Fruit fly (Drosophila melanogaster) whole organism, embryonic: ENCODE results near the gene CG10435.

Source experiments
- BEAF-32 ChIP-seq: fragments of 200-800 bp; sonication (Bioruptor generic); optimal IDR thresholded peaks from 3 replicates; lab custom pipeline; 2017; ENCODE audit warnings: missing biosample characterization, missing genetic modification characterization, mild to moderate bottlenecking, moderate library complexity, missing genetic modification reagents
- CG10462 ChIP-seq: fragments of 200-800 bp; sonication (Bioruptor generic); optimal IDR thresholded peaks from 2 replicates; lab custom pipeline; 2016; ENCODE audit warnings: missing biosample characterization, missing genetic modification characterization
- CG12391 ChIP-seq: fragments of 200-800 bp; sonication (Bioruptor generic); optimal IDR thresholded peaks from 3 replicates; lab custom pipeline; 2018; ENCODE audit warnings: missing biosample characterization, mild to moderate bottlenecking, missing genetic modification characterization, moderate library complexity
- CG12659 ChIP-seq: fragments of 200-800 bp; sonication (Bioruptor generic); optimal IDR thresholded peaks from 3 replicates; lab custom pipeline; 2017; ENCODE audit warnings: mild to moderate bottlenecking, missing biosample characterization, missing genetic modification reagents, missing genetic modification characterization
- CG12769 ChIP-seq: fragments of 200-800 bp; sonication (Bioruptor generic); optimal IDR thresholded peaks from 2 replicates; lab custom pipeline; 2019; ENCODE audit warnings: missing biosample characterization, mild to moderate bottlenecking, missing genetic modification characterization, moderate library complexity
- CG13424 ChIP-seq: fragments of 200-800 bp; sonication (Bioruptor generic); optimal IDR thresholded peaks from 2 replicates; lab custom pipeline; 2019; ENCODE audit warnings: missing biosample characterization, mild to moderate bottlenecking, missing genetic modification characterization, moderate library complexity
- CG14710 ChIP-seq: fragments of 200-800 bp; sonication (Bioruptor generic); optimal IDR thresholded peaks from 3 replicates; lab custom pipeline; 2019; ENCODE audit warnings: missing biosample characterization, mild to moderate bottlenecking, missing genetic modification characterization, moderate library complexity
- CG15514 ChIP-seq: fragments of 200-800 bp; sonication (Bioruptor generic); optimal IDR thresholded peaks from 3 replicates; lab custom pipeline; 2017; ENCODE audit warnings: missing biosample characterization, missing genetic modification characterization, mild to moderate bottlenecking, moderate library complexity, missing genetic modification reagents
- CG1602 ChIP-seq: fragments of 200-800 bp; sonication (Bioruptor generic); optimal IDR thresholded peaks from 3 replicates; lab custom pipeline; 2016; ENCODE audit warnings: missing biosample characterization, missing genetic modification characterization
- CG17186 ChIP-seq: fragments of 200-800 bp; sonication (Bioruptor generic); optimal IDR thresholded peaks from 3 replicates; lab custom pipeline; 2017; ENCODE audit warnings: missing biosample characterization, missing genetic modification reagents, missing genetic modification characterization
- CG18011 ChIP-seq: fragments of 200-800 bp; sonication (Bioruptor generic); optimal IDR thresholded peaks from 2 replicates; lab custom pipeline; 2017; ENCODE audit warnings: missing biosample characterization, missing genetic modification characterization, mild to moderate bottlenecking, moderate library complexity, missing genotype
- CG2712 ChIP-seq: fragments of 200-800 bp; optimal IDR thresholded peaks from 3 replicates; lab custom pipeline; 2019; ENCODE audit warnings: missing biosample characterization, mild to moderate bottlenecking, missing genetic modification characterization, moderate library complexity
- CG3281 ChIP-seq: fragments of 200-800 bp; sonication (Bioruptor generic); optimal IDR thresholded peaks from 3 replicates; lab custom pipeline; 2017; ENCODE audit warnings: missing biosample characterization, mild to moderate bottlenecking, missing genetic modification characterization
- CG33557 ChIP-seq: fragments of 200-800 bp; sonication (Bioruptor generic); optimal IDR thresholded peaks from 2 replicates; lab custom pipeline; 2019; ENCODE audit warnings: missing biosample characterization, mild to moderate bottlenecking, missing genetic modification characterization, moderate library complexity
- CG4328 ChIP-seq: fragments of 200-800 bp; sonication (Bioruptor generic); optimal IDR thresholded peaks from 3 replicates; lab custom pipeline; 2017; ENCODE audit warnings: missing biosample characterization, missing genetic modification reagents, missing genetic modification characterization
- CG6272 ChIP-seq: fragments of 200-800 bp; sonication (Bioruptor generic); IDR thresholded peaks from 2 replicates; pipeline ENCODE4 v1.3.6; 2022; ENCODE audit warnings: missing biosample characterization, missing genetic modification characterization
- CG6854 ChIP-seq: fragments of 200-800 bp; sonication (Bioruptor generic); optimal IDR thresholded peaks from 3 replicates; lab custom pipeline; 2017; ENCODE audit warnings: missing biosample characterization, mild to moderate bottlenecking, missing genetic modification characterization
- CG8290 ChIP-seq, 3 experiments: fragments of 200-800 bp; sonication (Bioruptor generic); optimal IDR thresholded peaks; 2 replicates each; lab custom pipeline; 2016 to 2019; ENCODE audit warnings: missing biosample characterization in 3 of 3, missing genetic modification characterization in 3 of 3, mild to moderate bottlenecking in 2 of 3, moderate library complexity in 1 of 3
- CG8359 ChIP-seq: fragments of 200-800 bp; sonication (Bioruptor generic); optimal IDR thresholded peaks from 2 replicates; lab custom pipeline; 2017; ENCODE audit warnings: missing biosample characterization, mild to moderate bottlenecking, missing genetic modification characterization, borderline replicate concordance
- CG8388 ChIP-seq: fragments of 200-800 bp; sonication (Bioruptor generic); optimal IDR thresholded peaks from 2 replicates; lab custom pipeline; 2019; ENCODE audit warnings: missing biosample characterization, mild to moderate bottlenecking, missing genetic modification characterization, moderate library complexity
- CG9609 ChIP-seq: fragments of 200-800 bp; sonication (Bioruptor generic); optimal IDR thresholded peaks from 3 replicates; lab custom pipeline; 2016; ENCODE audit warnings: missing biosample characterization, missing genetic modification characterization
- CG9932 ChIP-seq: fragments of 200-800 bp; sonication (Bioruptor generic); IDR thresholded peaks from 2 replicates; pipeline ENCODE4 v1.3.6; 2022; ENCODE audit warnings: missing biosample characterization, missing genetic modification characterization
- Dad ChIP-seq: fragments of 200-800 bp; sonication (Bioruptor generic); optimal IDR thresholded peaks from 3 replicates; lab custom pipeline; 2016; ENCODE audit warnings: missing biosample characterization, missing genetic modification characterization
- Dip2 ChIP-seq: fragments of 200-800 bp; sonication (Bioruptor generic); IDR thresholded peaks from 2 replicates; pipeline ENCODE4 v1.3.6; 2022; ENCODE audit warnings: missing biosample characterization, missing genetic modification characterization
- ERR ChIP-seq: fragments of 200-800 bp; sonication (Bioruptor generic); optimal IDR thresholded peaks from 2 replicates; lab custom pipeline; 2016; ENCODE audit warnings: missing biosample characterization, missing genetic modification characterization
- HmgD ChIP-seq: fragments of 200-800 bp; sonication (Bioruptor generic); optimal IDR thresholded peaks from 3 replicates; lab custom pipeline; 2016; ENCODE audit warnings: missing biosample characterization, missing genetic modification characterization
- HmgZ ChIP-seq: fragments of 200-800 bp; sonication (Bioruptor generic); optimal IDR thresholded peaks from 2 replicates; lab custom pipeline; 2018; ENCODE audit warnings: missing biosample characterization, mild to moderate bottlenecking, missing genetic modification characterization
- MBD-R2 ChIP-seq: fragments of 200-800 bp; sonication (Bioruptor generic); IDR thresholded peaks from 2 replicates; pipeline ENCODE4 v1.3.6; 2022; ENCODE audit warnings: missing biosample characterization, missing genetic modification characterization
- Mrtf ChIP-seq: fragments of 200-800 bp; sonication (Bioruptor generic); IDR thresholded peaks from 3 replicates; pipeline ENCODE4 v1.3.6; 2022; ENCODE audit warnings: missing biosample characterization, missing genetic modification characterization
- NfI ChIP-seq: fragments of 200-800 bp; sonication (Bioruptor generic); optimal IDR thresholded peaks from 3 replicates; lab custom pipeline; 2018; ENCODE audit warnings: missing biosample characterization, mild to moderate bottlenecking, missing genetic modification characterization, moderate library complexity
- Opbp ChIP-seq: fragments of 200-800 bp; sonication (Bioruptor generic); IDR thresholded peaks from 3 replicates; pipeline ENCODE4 v1.3.6; 2022; ENCODE audit warnings: missing biosample characterization, missing genetic modification characterization; ENCODE audit not compliant: partially characterized antibody
- Scr ChIP-seq: fragments of 200-800 bp; sonication (Bioruptor generic); IDR thresholded peaks from 2 replicates; pipeline ENCODE4 v1.3.6; 2022; ENCODE audit warnings: missing biosample characterization, missing genetic modification characterization; ENCODE audit not compliant: partially characterized antibody
- Sox100B ChIP-seq: fragments of 200-800 bp; sonication (Bioruptor generic); optimal IDR thresholded peaks from 3 replicates; lab custom pipeline; 2018; ENCODE audit warnings: missing biosample characterization, mild to moderate bottlenecking, missing genetic modification characterization
- amos ChIP-seq: fragments of 200-800 bp; sonication (Bioruptor generic); IDR thresholded peaks from 2 replicates; pipeline ENCODE4 v1.3.6; 2022; ENCODE audit warnings: missing biosample characterization, missing genetic modification characterization; ENCODE audit not compliant: partially characterized antibody
- bbx ChIP-seq: fragments of 200-800 bp; sonication (Bioruptor generic); IDR thresholded peaks from 2 replicates; pipeline ENCODE4 v1.3.6; 2022; ENCODE audit warnings: missing biosample characterization, missing genetic modification characterization; ENCODE audit not compliant: partially characterized antibody
- bcd ChIP-seq: fragments of 200-800 bp; sonication (Bioruptor generic); optimal IDR thresholded peaks from 2 replicates; lab custom pipeline; 2017; ENCODE audit warnings: missing biosample characterization, mild to moderate bottlenecking, missing genetic modification characterization
- crp ChIP-seq, 2 experiments: fragments of 200-800 bp; sonication (Bioruptor generic); optimal IDR thresholded peaks; 2 replicates in 1 of 2; 3 replicates in 1 of 2; lab custom pipeline; 2017; ENCODE audit warnings: missing biosample characterization in 2 of 2, missing genetic modification characterization in 2 of 2, mild to moderate bottlenecking in 1 of 2, moderate library complexity in 1 of 2
- gfzf ChIP-seq: fragments of 200-800 bp; sonication (Bioruptor generic); optimal IDR thresholded peaks from 2 replicates; lab custom pipeline; 2016; ENCODE audit warnings: missing biosample characterization, mild to moderate bottlenecking, missing genetic modification characterization, moderate library complexity
- gsb ChIP-seq: fragments of 200-800 bp; sonication (Bioruptor generic); IDR thresholded peaks from 2 replicates; pipeline ENCODE4 v1.3.6; 2022; ENCODE audit warnings: missing biosample characterization, missing genetic modification characterization
- maf-S ChIP-seq: fragments of 200-800 bp; sonication (Bioruptor generic); optimal IDR thresholded peaks from 2 replicates; lab custom pipeline; 2016; ENCODE audit warnings: missing biosample characterization, missing genetic modification characterization
- nerfin-2 ChIP-seq: fragments of 200-800 bp; sonication (Bioruptor generic); IDR thresholded peaks from 2 replicates; pipeline ENCODE4 v1.3.6; 2022; ENCODE audit warnings: missing biosample characterization, missing genetic modification characterization; ENCODE audit not compliant: partially characterized antibody
- prd ChIP-seq, 3 experiments: fragments of >200 bp in 2 of 3; fragments of 200-800 bp in 1 of 3; sonication (Bioruptor generic) in 1 of 3; optimal IDR thresholded peaks in 2 of 3; IDR thresholded peaks in 1 of 3; 2 replicates in 2 of 3; 3 replicates in 1 of 3; pipeline versions ENCODE4 v1.3.6 to Lab custom; 2017 to 2022; ENCODE audit warnings: missing biosample characterization in 1 of 3, missing genetic modification characterization in 1 of 3
- sens-2 ChIP-seq: fragments of 200-800 bp; sonication (Bioruptor generic); IDR thresholded peaks from 2 replicates; pipeline ENCODE4 v1.3.6; 2022; ENCODE audit warnings: missing biosample characterization, missing genetic modification characterization
- tap ChIP-seq: fragments of 200-800 bp; optimal IDR thresholded peaks from 3 replicates; lab custom pipeline; 2019; ENCODE audit warnings: missing biosample characterization, mild to moderate bottlenecking, missing genetic modification characterization, moderate library complexity
- tin ChIP-seq: fragments of 200-800 bp; sonication (Bioruptor generic); optimal IDR thresholded peaks from 3 replicates; lab custom pipeline; 2016; ENCODE audit warnings: missing biosample characterization, missing genetic modification characterization
- vnd ChIP-seq: fragments of 200-800 bp; sonication (Bioruptor generic); IDR thresholded peaks from 3 replicates; pipeline ENCODE4 v1.3.6; 2022; ENCODE audit warnings: missing biosample characterization, missing genetic modification characterization; ENCODE audit not compliant: partially characterized antibody
- z ChIP-seq: fragments of 200-800 bp; sonication (Bioruptor generic); IDR thresholded peaks from 3 replicates; pipeline ENCODE4 v1.3.6; 2022; ENCODE audit warnings: missing biosample characterization, missing genetic modification characterization

Gene CG10435

DNA sequence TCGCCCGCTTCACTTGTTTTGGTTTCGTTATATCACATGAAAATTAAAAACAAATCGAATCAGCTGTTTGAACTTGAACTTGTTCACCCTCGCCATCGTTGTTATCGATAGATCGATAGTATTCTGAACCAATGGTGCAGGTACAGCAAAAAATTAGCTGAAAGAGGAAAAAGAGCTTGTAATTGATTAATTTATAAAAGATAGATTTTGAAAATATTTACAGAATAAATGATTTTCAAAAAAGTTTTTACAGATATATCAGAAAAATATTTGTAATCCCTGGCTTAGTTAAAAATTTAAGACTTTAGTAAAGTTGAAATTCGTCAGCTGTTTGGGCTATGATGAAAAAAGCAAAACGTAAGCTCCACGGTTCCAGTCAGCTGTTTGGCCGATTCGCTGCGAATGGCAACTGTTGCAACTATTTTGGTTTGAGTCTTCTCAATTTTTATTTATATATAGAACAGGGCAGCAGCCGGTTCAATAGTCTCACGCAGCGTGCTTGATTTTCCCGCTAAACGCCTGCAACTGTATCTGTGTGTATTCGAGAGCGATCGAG is 20.0 kb upstream of the CG10435 start, which contains the start of the genes CG11035 and unc-45:
Gene CG11035 (minus strand): TSS at position 87 of the 556 bp plus-strand sequence.
Gene unc-45 (plus strand): TSS at position 379 of the 556 bp plus-strand sequence.
- TF ChIP-seq vnd (GFP tag; lab: Robert Waterston, UW), result peak; percentile 61; the same call in 2 of the 3 replicates
- peak; percentile 99 for TF ChIP-seq CG15514 (GFP tag; lab: Kevin White, UChicago)
- peak; percentile 54; the same call in 1 of the 2 replicates for TF ChIP-seq CG9932 (GFP tag; lab: Robert Waterston, UW)
- peak; percentile 86 to 99 for TF ChIP-seq crp (GFP tag; optimal IDR thresholded peaks at IDR 0.05; lab: Kevin White, UChicago)
- TF ChIP-seq nerfin-2, result peak; percentile 45; the same call in 1 of the 2 replicates
- TF ChIP-seq CG8359, result no peak
- no peak for TF ChIP-seq CG10462 (GFP tag; lab: Kevin White, UChicago)
- peak; percentile 86 for TF ChIP-seq BEAF-32 (GFP tag; lab: Kevin White, UChicago)
- TF ChIP-seq CG8388 (GFP tag; lab: Kevin White, UChicago), result no peak
- TF ChIP-seq ERR (GFP tag; lab: Kevin White, UChicago), result no peak
- TF ChIP-seq Dad (GFP tag; lab: Kevin White, UChicago), result peak; percentile 42
- peak; percentile 25 for TF ChIP-seq bcd
- TF ChIP-seq maf-S (GFP tag; lab: Kevin White, UChicago), result no peak
- no peak for TF ChIP-seq Dip2 (GFP tag; lab: Robert Waterston, UW)
- peak; percentile 64 for TF ChIP-seq bbx (GFP tag; lab: Robert Waterston, UW)
- peak; percentile 61 for TF ChIP-seq CG14710 (tag; lab: Kevin White, UChicago)
- TF ChIP-seq CG12659 (GFP tag; lab: Kevin White, UChicago), result peak; percentile 63
- TF ChIP-seq z (GFP tag; lab: Robert Waterston, UW), result no peak
- TF ChIP-seq CG9609 (GFP tag; lab: Kevin White, UChicago), result no peak
- TF ChIP-seq CG12391 (tag; lab: Kevin White, UChicago), result peak; percentile 70
- TF ChIP-seq MBD-R2 (GFP tag; lab: Robert Waterston, UW), result peak; percentile 63
- peak; percentile 31 for TF ChIP-seq tin (GFP tag; lab: Kevin White, UChicago)
- TF ChIP-seq NfI (GFP tag; lab: Kevin White, UChicago), result peak; percentile 44
- TF ChIP-seq Sox100B, result peak; percentile 49
- TF ChIP-seq CG1602 (GFP tag; lab: Kevin White, UChicago), result peak; percentile 10
- no peak for TF ChIP-seq CG17186 (GFP tag; lab: Kevin White, UChicago)
- TF ChIP-seq CG6272 (GFP tag; lab: Robert Waterston, UW), result 0 out of 2 replicates have a peak, but pooled peaks have one; percentile 12
- no peak for TF ChIP-seq CG18011 (GFP tag; lab: Kevin White, UChicago)
- TF ChIP-seq CG13424 (tag; lab: Kevin White, UChicago), result peak; percentile 60
- peak; percentile 77 for TF ChIP-seq amos
- no peak for TF ChIP-seq prd (optimal IDR thresholded peaks at IDR 0.05; lab: Kevin White, UChicago)
- peak; percentile 64; the same call in 2 of the 3 replicates for TF ChIP-seq prd (GFP tag; IDR thresholded peaks at IDR 0.05; lab: Robert Waterston, UW)
- TF ChIP-seq CG33557, result no peak
- TF ChIP-seq CG2712 (tag; lab: Kevin White, UChicago), result peak; percentile 64
- no peak for TF ChIP-seq CG3281 (GFP tag; lab: Kevin White, UChicago)
- TF ChIP-seq CG12769 (tag; lab: Kevin White, UChicago), result no peak
- TF ChIP-seq gsb (GFP tag; lab: Robert Waterston, UW), result no peak
- no peak for TF ChIP-seq sens-2 (GFP tag; lab: Robert Waterston, UW)
- peak; percentile 81 for TF ChIP-seq Scr (GFP tag; lab: Robert Waterston, UW)
- peak; percentile 30 for TF ChIP-seq HmgZ (tag; lab: Kevin White, UChicago)
- peak; percentile 54 for TF ChIP-seq CG4328
- no peak for TF ChIP-seq HmgD (GFP tag; lab: Kevin White, UChicago)
- no peak for TF ChIP-seq gfzf (GFP tag; lab: Kevin White, UChicago)
- TF ChIP-seq tap (tag; lab: Kevin White, UChicago), result no peak
- TF ChIP-seq Mrtf (GFP tag; lab: Robert Waterston, UW), result no peak
- no peak for TF ChIP-seq CG6854
- peak; percentile 68 for TF ChIP-seq CG8290 (GFP tag; optimal IDR thresholded peaks at IDR 0.05; lab: Kevin White, UChicago)
- no peak for TF ChIP-seq CG8290 (tag; optimal IDR thresholded peaks at IDR 0.05; lab: Kevin White, UChicago)
- TF ChIP-seq Opbp, result peak; percentile 58; the same call in 2 of the 3 replicates
